Worm (Caenorhabditis elegans) whole organism, L4 larva: ENCODE data around the gene Y82E9BR.3.

Experiments used
- D1046.2 ChIP-seq: fragments of 200-800 bp; sonication (Bioruptor generic); IDR thresholded peaks from 2 replicates; pipeline ENCODE4 v1.3.6; 2022; ENCODE audit warnings: missing genetic modification characterization, missing compliant biosample characterization
- F37D6.2 ChIP-seq: sonication (generic microtip); optimal IDR thresholded peaks from 2 replicates; lab custom pipeline; 2016; ENCODE audit warnings: mild to moderate bottlenecking, missing genetic modification characterization, missing compliant biosample characterization
- F44E2.7 ChIP-seq: fragments of 200-800 bp; sonication (Bioruptor generic); IDR thresholded peaks from 2 replicates; pipeline ENCODE4 v2.1.2; 2022; ENCODE audit warnings: missing genetic modification characterization, missing compliant biosample characterization
- F49E8.2 ChIP-seq: sonication (generic microtip); optimal IDR thresholded peaks from 2 replicates; lab custom pipeline; 2016; ENCODE audit warnings: missing compliant biosample characterization, mild to moderate bottlenecking, missing genetic modification characterization, borderline replicate concordance
- R02D3.7 ChIP-seq: fragments of 150-350 bp; sonication (generic microtip); optimal IDR thresholded peaks from 3 replicates; lab custom pipeline; 2014; ENCODE audit warnings: missing biosample characterization, missing genetic modification characterization
- Y105C5A.15 ChIP-seq: fragments of 200-800 bp; sonication (Bioruptor generic); IDR thresholded peaks from 2 replicates; pipeline ENCODE4 v1.3.6; 2022; ENCODE audit warnings: missing genetic modification characterization, missing compliant biosample characterization
- ZK546.5 ChIP-seq, 2 experiments: sonication (generic microtip); optimal IDR thresholded peaks; 2 replicates each; lab custom pipeline; 2017; ENCODE audit warnings: missing biosample characterization in 2 of 2, missing genetic modification characterization in 2 of 2
- aha-1 ChIP-seq: fragments of 150-350 bp; peaks from one replicate; lab custom pipeline; 2014; ENCODE audit warnings: missing biosample characterization, missing genetic modification characterization
- ceh-28 ChIP-seq: fragments of 150-350 bp; optimal IDR thresholded peaks from 2 replicates; lab custom pipeline; 2014; ENCODE audit warnings: missing biosample characterization, missing genetic modification reagents, missing genetic modification characterization
- ceh-32 ChIP-seq: sonication (generic microtip); optimal IDR thresholded peaks from 2 replicates; lab custom pipeline; 2016; ENCODE audit warnings: mild to moderate bottlenecking, missing genetic modification characterization, missing compliant biosample characterization; ENCODE audit not compliant: poor library complexity
- ceh-82 ChIP-seq: sonication (generic microtip); optimal IDR thresholded peaks from 2 replicates; lab custom pipeline; 2017; ENCODE audit warnings: missing biosample characterization, missing genetic modification characterization
- daf-8 ChIP-seq: fragments of 200-800 bp; sonication (Bioruptor generic); IDR thresholded peaks from 2 replicates; pipeline ENCODE4 v1.3.6; 2022; ENCODE audit warnings: missing genetic modification characterization, missing compliant biosample characterization
- dmd-8 ChIP-seq: fragments of 200-800 bp; sonication (Bioruptor generic); IDR thresholded peaks from 2 replicates; pipeline ENCODE4 v1.3.6; 2022; ENCODE audit warnings: missing genetic modification characterization, missing compliant biosample characterization
- dpl-1 ChIP-seq: fragments of 150-350 bp; optimal IDR thresholded peaks from 2 replicates; lab custom pipeline; 2014; ENCODE audit warnings: missing biosample characterization, missing genetic modification reagents, missing genetic modification characterization
- dve-1 ChIP-seq: sonication (generic microtip); optimal IDR thresholded peaks from 2 replicates; lab custom pipeline; 2017; ENCODE audit warnings: antibody characterized with exemption, mild to moderate bottlenecking, missing genetic modification characterization, missing compliant biosample characterization; ENCODE audit not compliant: insufficient read depth
- gei-8 ChIP-seq: fragments of 200-800 bp; sonication (Bioruptor generic); optimal IDR thresholded peaks from 2 replicates; lab custom pipeline; 2018; ENCODE audit warnings: mild to moderate bottlenecking, missing genetic modification characterization, missing compliant biosample characterization
- hif-1 ChIP-seq, 2 experiments: sonication (generic microtip); optimal IDR thresholded peaks; 2 replicates each; lab custom pipeline; 2016 to 2017; ENCODE audit warnings: missing compliant biosample characterization in 2 of 2, missing genetic modification characterization in 2 of 2, missing genetic modification reagents in 2 of 2, missing genotype in 2 of 2, mild to moderate bottlenecking in 1 of 2
- hlh-30 ChIP-seq: sonication (generic microtip); optimal IDR thresholded peaks from 2 replicates; lab custom pipeline; 2017; ENCODE audit warnings: antibody characterized with exemption, mild to moderate bottlenecking, missing genetic modification characterization, missing compliant biosample characterization; ENCODE audit not compliant: insufficient read depth
- lin-1 ChIP-seq: fragments of 200-800 bp; sonication (Bioruptor generic); IDR thresholded peaks from 2 replicates; pipeline ENCODE4 v1.3.6; 2022; ENCODE audit warnings: missing genetic modification reagents, missing genetic modification characterization, missing compliant biosample characterization
- lin-15B ChIP-seq: fragments of 150-350 bp; sonication (generic microtip); optimal IDR thresholded peaks from 3 replicates; lab custom pipeline; 2014; ENCODE audit warnings: missing biosample characterization, missing genetic modification characterization
- lin-29 ChIP-seq: fragments of 200-800 bp; sonication (Bioruptor generic); IDR thresholded peaks from 2 replicates; pipeline ENCODE4 v1.3.6; 2022; ENCODE audit warnings: missing genetic modification reagents, missing genetic modification characterization, missing compliant biosample characterization
- lin-38 ChIP-seq: fragments of 200-800 bp; sonication (Bioruptor generic); IDR thresholded peaks from 2 replicates; pipeline ENCODE4 v1.3.6; 2022; ENCODE audit warnings: missing genetic modification reagents, missing genetic modification characterization, missing compliant biosample characterization
- mdl-1 ChIP-seq, 2 experiments: fragments of 150-350 bp in 1 of 2; sonication (generic microtip) in 1 of 2; optimal IDR thresholded peaks; 2 replicates each; lab custom pipeline; 2014 to 2017; ENCODE audit warnings: missing biosample characterization in 2 of 2, missing genetic modification characterization in 2 of 2
- mxl-3 ChIP-seq: fragments of 200-800 bp; sonication (Bioruptor generic); optimal IDR thresholded peaks from 2 replicates; lab custom pipeline; 2018; ENCODE audit warnings: mild to moderate bottlenecking, missing genetic modification characterization, missing compliant biosample characterization
- nhr-102 ChIP-seq: sonication (generic microtip); optimal IDR thresholded peaks from 2 replicates; lab custom pipeline; 2016; ENCODE audit warnings: mild to moderate bottlenecking, missing genetic modification characterization, moderate library complexity, missing compliant biosample characterization
- nhr-111 ChIP-seq: fragments of 200-800 bp; sonication (Bioruptor generic); optimal IDR thresholded peaks from 2 replicates; lab custom pipeline; 2018; ENCODE audit warnings: mild to moderate bottlenecking, missing genetic modification characterization, missing compliant biosample characterization
- nhr-237 ChIP-seq: sonication (generic microtip); optimal IDR thresholded peaks from 2 replicates; lab custom pipeline; 2017; ENCODE audit warnings: missing biosample characterization, missing genetic modification characterization
- nhr-41 ChIP-seq: fragments of 200-800 bp; sonication (Bioruptor generic); IDR thresholded peaks from 2 replicates; pipeline ENCODE4 v1.3.6; 2022; ENCODE audit warnings: missing genetic modification reagents, missing genetic modification characterization, missing compliant biosample characterization
- nhr-42 ChIP-seq: fragments of 200-800 bp; sonication (Bioruptor generic); IDR thresholded peaks from 2 replicates; pipeline ENCODE4 v1.3.6; 2022; ENCODE audit warnings: missing genetic modification characterization, missing compliant biosample characterization
- nhr-76 ChIP-seq: fragments of 150-350 bp; optimal IDR thresholded peaks from 2 replicates; lab custom pipeline; 2014; ENCODE audit warnings: missing biosample characterization, missing genetic modification characterization
- pha-4 ChIP-seq, 2 experiments: fragments of 150-350 bp in 1 of 2; fragments of 200-800 bp in 1 of 2; sonication (Bioruptor generic) in 1 of 2; IDR thresholded peaks in 1 of 2; optimal IDR thresholded peaks in 1 of 2; 2 replicates each; pipeline versions ENCODE4 v1.3.6 to Lab custom; 2014 to 2022; ENCODE audit warnings: missing genetic modification characterization in 2 of 2, missing genetic modification reagents in 2 of 2, missing biosample characterization in 1 of 2, missing compliant biosample characterization in 1 of 2
- pqm-1 ChIP-seq: sonication (generic microtip); optimal IDR thresholded peaks from 2 replicates; lab custom pipeline; 2017; ENCODE audit warnings: missing biosample characterization, missing genetic modification characterization
- sdz-12 ChIP-seq: fragments of 200-800 bp; sonication (Bioruptor generic); optimal IDR thresholded peaks from 2 replicates; lab custom pipeline; 2018; ENCODE audit warnings: mild to moderate bottlenecking, missing genetic modification characterization, missing compliant biosample characterization
- set-16 ChIP-seq: fragments of 200-800 bp; sonication (Bioruptor generic); IDR thresholded peaks from 2 replicates; pipeline ENCODE4 v1.3.6; 2022; ENCODE audit warnings: missing genetic modification reagents, missing genetic modification characterization, missing compliant biosample characterization
- snpc-1.2 ChIP-seq: fragments of 200-800 bp; sonication (Bioruptor generic); IDR thresholded peaks from 2 replicates; pipeline ENCODE4 v1.3.6; 2022; ENCODE audit warnings: missing genetic modification reagents, missing genetic modification characterization, missing compliant biosample characterization
- spr-1 ChIP-seq: sonication (generic microtip); optimal IDR thresholded peaks from 2 replicates; lab custom pipeline; 2016; ENCODE audit warnings: mild to moderate bottlenecking, missing genetic modification characterization, missing compliant biosample characterization
- spr-3 ChIP-seq: fragments of 200-800 bp; sonication (Bioruptor generic); optimal IDR thresholded peaks from 2 replicates; lab custom pipeline; 2018; ENCODE audit warnings: mild to moderate bottlenecking, missing genetic modification characterization, missing compliant biosample characterization
- unc-130 ChIP-seq: sonication (generic microtip); optimal IDR thresholded peaks from 2 replicates; lab custom pipeline; 2016; ENCODE audit warnings: missing genetic modification reagents, missing genetic modification characterization, missing compliant biosample characterization
- unc-39 ChIP-seq: sonication (generic microtip); optimal IDR thresholded peaks from 2 replicates; lab custom pipeline; 2017; ENCODE audit warnings: missing biosample characterization, missing genetic modification characterization
- zip-11 ChIP-seq: fragments of 200-800 bp; sonication (Bioruptor generic); IDR thresholded peaks from 2 replicates; pipeline ENCODE4 v1.3.6; 2022; ENCODE audit warnings: missing genetic modification characterization, missing compliant biosample characterization
- zip-2 ChIP-seq: fragments of 150-350 bp; optimal IDR thresholded peaks from 2 replicates; lab custom pipeline; 2014; ENCODE audit warnings: missing biosample characterization, missing genetic modification characterization
- ztf-11 ChIP-seq: fragments of 150-350 bp; optimal IDR thresholded peaks from 2 replicates; lab custom pipeline; 2014; ENCODE audit warnings: missing biosample characterization, missing genetic modification characterization

Gene Y82E9BR.3

ce11 chrIII:1419700-1420356 is 832 bp downstream of the Y82E9BR.3 start (continued):
- no peak for TF ChIP-seq dmd-8 (GFP tag; lab: Robert Waterston, UW)
- TF ChIP-seq dpl-1 = no peak
- peak; percentile 37 for TF ChIP-seq gei-8
- peak; percentile 75 for TF ChIP-seq spr-3 (GFP tag; lab: Kevin White, UChicago)
- TF ChIP-seq aha-1 (tag; lab: Kevin White, UChicago) = peak; percentile 97
- no peak for TF ChIP-seq ztf-11 (tag; lab: Kevin White, UChicago)
- TF ChIP-seq ceh-32 (tag; lab: Kevin White, UChicago) = no peak
- TF ChIP-seq lin-1 = peak; percentile 93
- TF ChIP-seq lin-38 (GFP tag; lab: Robert Waterston, UW) = peak; percentile 88
- no peak for TF ChIP-seq zip-11 (GFP tag; lab: Robert Waterston, UW)

- TF ChIP-seq ceh-28 (tag; lab: Kevin White, UChicago) (peak; percentile 69), set-16 (GFP tag; lab: Robert Waterston, UW) (peak; percentile 31; the same call in 1 of the 2 replicates), aha-1 (tag; lab: Kevin White, UChicago) (peak; percentile 20)
Observed at ce11 chrIII:1420357-1420814, 1.4 kb downstream of the Y82E9BR.3 start.

ce11 chrIII:1421436-1421835 is 2.4 kb downstream of the Y82E9BR.3 start:
- TF ChIP-seq F49E8.2 (tag; lab: Kevin White, UChicago) (no peak), set-16 (GFP tag; lab: Robert Waterston, UW) (peak; percentile 76)

- TF ChIP-seq nhr-102 (tag; lab: Kevin White, UChicago) (peak; percentile 54), unc-39 (tag; lab: Kevin White, UChicago) (no peak), lin-1 (peak; percentile 80), nhr-41 (GFP tag; lab: Robert Waterston, UW) (peak; percentile 85; the same call in 1 of the 2 replicates), mdl-1 (tag; optimal IDR thresholded peaks at IDR 0.05; lab: Kevin White, UChicago) (peak in 1 of 2 experiments; percentile 26), R02D3.7 (tag; lab: Kevin White, UChicago) (no peak), lin-15B (no peak), lin-29 (GFP tag; lab: Robert Waterston, UW) (no peak), mxl-3 (peak; percentile 46), set-16 (GFP tag; lab: Robert Waterston, UW) (peak; percentile 90), spr-1 (tag; lab: Kevin White, UChicago) (peak; percentile 75), hif-1 (tag; optimal IDR thresholded peaks at IDR 0.05; lab: Kevin White, UChicago) (peak in 1 of 2 experiments; percentile 59), hlh-30 (tag; lab: Kevin White, UChicago) (peak; percentile 15), unc-130 (GFP tag; lab: Kevin White, UChicago) (peak; percentile 21), dve-1 (tag; lab: Kevin White, UChicago) (peak; percentile 67), gei-8 (peak; percentile 14), daf-8 (no peak), zip-2 (no peak), ZK546.5 (tag; optimal IDR thresholded peaks at IDR 0.05; lab: Kevin White, UChicago) (no peak), Y105C5A.15 (GFP tag; lab: Robert Waterston, UW) (peak; percentile 84; the same call in 1 of the 2 replicates), sdz-12 (GFP tag; lab: Kevin White, UChicago) (peak; percentile 52), F49E8.2 (tag; lab: Kevin White, UChicago) (peak; percentile 43), pqm-1 (tag; lab: Kevin White, UChicago) (no peak), nhr-76 (tag; lab: Kevin White, UChicago) (no peak), snpc-1.2 (GFP tag; lab: Robert Waterston, UW) (peak; percentile 84), nhr-42 (GFP tag; lab: Robert Waterston, UW) (peak; percentile 70), nhr-111 (GFP tag; lab: Kevin White, UChicago) (peak; percentile 77), D1046.2 (GFP tag; lab: Robert Waterston, UW) (peak; percentile 87; the same call in 1 of the 2 replicates), F44E2.7 (GFP tag; lab: Robert Waterston, UW) (0 out of 2 replicates have a peak, but pooled peaks have one; percentile 58), ceh-82 (tag; lab: Kevin White, UChicago) (no peak), nhr-237 (tag; lab: Kevin White, UChicago) (no peak), ceh-32 (tag; lab: Kevin White, UChicago) (no peak), F37D6.2 (tag; lab: Kevin White, UChicago) (peak; percentile 45), pha-4 (GFP tag; IDR thresholded peaks at IDR 0.05; lab: Robert Waterston, UW) (peak; percentile 89), pha-4 (tag; optimal IDR thresholded peaks at IDR 0.05; lab: Kevin White, UChicago) (no peak)
Observed at ce11 chrIII:1424305-1424704, 5.3 kb downstream of the Y82E9BR.3 start.
